Worm (Caenorhabditis elegans) whole organism, L4 larva: Measurements from ENCODE around the gene pals-16.

ENCODE experiments used
- F10B5.3 ChIP-seq: sonication (generic microtip); optimal IDR thresholded peaks from 2 replicates; lab custom pipeline; 2016; ENCODE audit warnings: mild to moderate bottlenecking, missing genetic modification characterization, missing compliant biosample characterization
- F26F4.8 ChIP-seq: fragments of 200-800 bp; sonication (Bioruptor generic); conservative IDR thresholded peaks from 2 replicates; pipeline ENCODE4 v1.3.6; 2022; ENCODE audit warnings: missing genetic modification characterization, missing compliant biosample characterization
- Y48G9A.11 ChIP-seq: fragments of 200-800 bp; sonication (Bioruptor generic); IDR thresholded peaks from 2 replicates; pipeline ENCODE4 v1.3.6; 2022; ENCODE audit warnings: missing genetic modification reagents, missing genetic modification characterization, missing compliant biosample characterization
- Y5F2A.4 ChIP-seq: fragments of 200-800 bp; sonication (Bioruptor generic); optimal IDR thresholded peaks from 2 replicates; lab custom pipeline; 2018; ENCODE audit warnings: mild to moderate bottlenecking, missing genetic modification characterization, missing compliant biosample characterization
- Y75B8A.6 ChIP-seq: fragments of 200-800 bp; sonication (Bioruptor generic); IDR thresholded peaks from 2 replicates; pipeline ENCODE4 v1.3.6; 2022; ENCODE audit warnings: missing genetic modification reagents, missing genetic modification characterization, missing compliant biosample characterization
- aha-1 ChIP-seq: fragments of 150-350 bp; peaks from one replicate; lab custom pipeline; 2014; ENCODE audit warnings: missing biosample characterization, missing genetic modification characterization
- ceh-32 ChIP-seq: sonication (generic microtip); optimal IDR thresholded peaks from 2 replicates; lab custom pipeline; 2016; ENCODE audit warnings: mild to moderate bottlenecking, missing genetic modification characterization, missing compliant biosample characterization; ENCODE audit not compliant: poor library complexity
- ceh-62 ChIP-seq: sonication (generic microtip); optimal IDR thresholded peaks from 2 replicates; lab custom pipeline; 2017; ENCODE audit warnings: missing biosample characterization, missing genetic modification characterization
- ceh-82 ChIP-seq: sonication (generic microtip); optimal IDR thresholded peaks from 2 replicates; lab custom pipeline; 2017; ENCODE audit warnings: missing biosample characterization, missing genetic modification characterization
- cey-2 ChIP-seq: sonication (generic microtip); optimal IDR thresholded peaks from 3 replicates; lab custom pipeline; 2017; ENCODE audit warnings: missing genetic modification characterization, mild to moderate bottlenecking, missing compliant biosample characterization, antibody characterized with exemption, borderline replicate concordance; ENCODE audit not compliant: insufficient read depth
- daf-12 ChIP-seq: fragments of 150-350 bp; optimal IDR thresholded peaks from 2 replicates; lab custom pipeline; 2014; ENCODE audit warnings: missing biosample characterization, missing genetic modification reagents, missing genetic modification characterization
- daf-19 ChIP-seq: fragments of 200-800 bp; sonication (Bioruptor generic); conservative IDR thresholded peaks from 2 replicates; pipeline ENCODE4 v1.3.6; 2022; ENCODE audit warnings: missing genetic modification characterization, missing compliant biosample characterization
- daf-8 ChIP-seq: fragments of 200-800 bp; sonication (Bioruptor generic); IDR thresholded peaks from 2 replicates; pipeline ENCODE4 v1.3.6; 2022; ENCODE audit warnings: missing genetic modification characterization, missing compliant biosample characterization
- dmd-8 ChIP-seq: fragments of 200-800 bp; sonication (Bioruptor generic); IDR thresholded peaks from 2 replicates; pipeline ENCODE4 v1.3.6; 2022; ENCODE audit warnings: missing genetic modification characterization, missing compliant biosample characterization
- dpl-1 ChIP-seq: fragments of 150-350 bp; optimal IDR thresholded peaks from 2 replicates; lab custom pipeline; 2014; ENCODE audit warnings: missing biosample characterization, missing genetic modification reagents, missing genetic modification characterization
- dve-1 ChIP-seq: sonication (generic microtip); optimal IDR thresholded peaks from 2 replicates; lab custom pipeline; 2017; ENCODE audit warnings: antibody characterized with exemption, mild to moderate bottlenecking, missing genetic modification characterization, missing compliant biosample characterization; ENCODE audit not compliant: insufficient read depth
- egl-43 ChIP-seq: fragments of 200-800 bp; sonication (Bioruptor generic); IDR thresholded peaks from 2 replicates; pipeline ENCODE4 v1.3.6; 2022; ENCODE audit warnings: missing genetic modification reagents, missing genetic modification characterization, missing compliant biosample characterization
- fkh-10 ChIP-seq: fragments of 150-350 bp; optimal IDR thresholded peaks from 2 replicates; lab custom pipeline; 2014; ENCODE audit warnings: missing biosample characterization, missing genetic modification reagents, missing genetic modification characterization
- fos-1 ChIP-seq: fragments of 150-350 bp; optimal IDR thresholded peaks from 2 replicates; lab custom pipeline; 2014; ENCODE audit warnings: missing biosample characterization, missing genetic modification characterization
- gei-8 ChIP-seq: fragments of 200-800 bp; sonication (Bioruptor generic); optimal IDR thresholded peaks from 2 replicates; lab custom pipeline; 2018; ENCODE audit warnings: mild to moderate bottlenecking, missing genetic modification characterization, missing compliant biosample characterization
- hlh-11 ChIP-seq: fragments of 200-800 bp; sonication (Bioruptor generic); optimal IDR thresholded peaks from 2 replicates; lab custom pipeline; 2018; ENCODE audit warnings: mild to moderate bottlenecking, missing genetic modification characterization, missing compliant biosample characterization
- hlh-30 ChIP-seq: sonication (generic microtip); optimal IDR thresholded peaks from 2 replicates; lab custom pipeline; 2017; ENCODE audit warnings: antibody characterized with exemption, mild to moderate bottlenecking, missing genetic modification characterization, missing compliant biosample characterization; ENCODE audit not compliant: insufficient read depth
- hmg-1.1 ChIP-seq: fragments of 200-800 bp; sonication (Bioruptor generic); IDR thresholded peaks from 2 replicates; pipeline ENCODE4 v1.3.6; 2022; ENCODE audit warnings: missing genetic modification reagents, missing genetic modification characterization, missing compliant biosample characterization
- lim-7 ChIP-seq: fragments of 200-800 bp; sonication (Bioruptor generic); IDR thresholded peaks from 2 replicates; pipeline ENCODE4 v1.3.6; 2022; ENCODE audit warnings: missing genetic modification characterization, missing compliant biosample characterization
- lin-1 ChIP-seq: fragments of 200-800 bp; sonication (Bioruptor generic); IDR thresholded peaks from 2 replicates; pipeline ENCODE4 v1.3.6; 2022; ENCODE audit warnings: missing genetic modification reagents, missing genetic modification characterization, missing compliant biosample characterization
- lin-29 ChIP-seq: fragments of 200-800 bp; sonication (Bioruptor generic); IDR thresholded peaks from 2 replicates; pipeline ENCODE4 v1.3.6; 2022; ENCODE audit warnings: missing genetic modification reagents, missing genetic modification characterization, missing compliant biosample characterization
- lir-3 ChIP-seq: sonication (generic microtip); optimal IDR thresholded peaks from 2 replicates; lab custom pipeline; 2016; ENCODE audit warnings: mild to moderate bottlenecking, missing genetic modification characterization, missing compliant biosample characterization
- madf-5 ChIP-seq, 2 experiments: fragments of 200-800 bp; sonication (Bioruptor generic); IDR thresholded peaks; 2 replicates each; pipeline ENCODE4 v1.3.6; 2022; ENCODE audit warnings: missing compliant biosample characterization in 2 of 2, missing genetic modification characterization in 2 of 2
- madf-9 ChIP-seq: fragments of 200-800 bp; sonication (Bioruptor generic); conservative IDR thresholded peaks from 2 replicates; pipeline ENCODE4 v1.3.6; 2022; ENCODE audit warnings: missing genetic modification reagents, missing genetic modification characterization, missing compliant biosample characterization
- mdl-1 ChIP-seq, 2 experiments: fragments of 150-350 bp in 1 of 2; sonication (generic microtip) in 1 of 2; optimal IDR thresholded peaks; 2 replicates each; lab custom pipeline; 2014 to 2017; ENCODE audit warnings: missing biosample characterization in 2 of 2, missing genetic modification characterization in 2 of 2
- mdt-29 ChIP-seq: fragments of 200-800 bp; sonication (Bioruptor generic); IDR thresholded peaks from 2 replicates; pipeline ENCODE4 v1.3.6; 2022; ENCODE audit warnings: missing genetic modification reagents, missing genetic modification characterization, missing compliant biosample characterization
- mes-2 ChIP-seq: sonication (generic microtip); optimal IDR thresholded peaks from 2 replicates; lab custom pipeline; 2016; ENCODE audit warnings: missing genotype, mild to moderate bottlenecking, missing genetic modification characterization, missing compliant biosample characterization; ENCODE audit not compliant: poor library complexity, severe bottlenecking
- mxl-2 ChIP-seq: fragments of 200-800 bp; sonication (Bioruptor generic); conservative IDR thresholded peaks from 2 replicates; pipeline ENCODE4 v1.3.6; 2022; ENCODE audit warnings: missing genetic modification reagents, missing genetic modification characterization, missing compliant biosample characterization
- mxl-3 ChIP-seq: fragments of 200-800 bp; sonication (Bioruptor generic); optimal IDR thresholded peaks from 2 replicates; lab custom pipeline; 2018; ENCODE audit warnings: mild to moderate bottlenecking, missing genetic modification characterization, missing compliant biosample characterization
- nhr-10 ChIP-seq: fragments of 150-350 bp; optimal IDR thresholded peaks from 2 replicates; lab custom pipeline; 2014; ENCODE audit warnings: missing biosample characterization, missing genetic modification characterization
- nhr-102 ChIP-seq: sonication (generic microtip); optimal IDR thresholded peaks from 2 replicates; lab custom pipeline; 2016; ENCODE audit warnings: mild to moderate bottlenecking, missing genetic modification characterization, moderate library complexity, missing compliant biosample characterization
- nhr-237 ChIP-seq: sonication (generic microtip); optimal IDR thresholded peaks from 2 replicates; lab custom pipeline; 2017; ENCODE audit warnings: missing biosample characterization, missing genetic modification characterization
- nhr-25 ChIP-seq: sonication (generic microtip); optimal IDR thresholded peaks from 2 replicates; lab custom pipeline; 2017; ENCODE audit warnings: missing genetic modification characterization, mild to moderate bottlenecking, missing compliant biosample characterization, antibody characterized with exemption, moderate library complexity, borderline replicate concordance; ENCODE audit not compliant: insufficient read depth
- nhr-41 ChIP-seq: fragments of 200-800 bp; sonication (Bioruptor generic); IDR thresholded peaks from 2 replicates; pipeline ENCODE4 v1.3.6; 2022; ENCODE audit warnings: missing genetic modification reagents, missing genetic modification characterization, missing compliant biosample characterization
- nhr-48 ChIP-seq: sonication (generic microtip); optimal IDR thresholded peaks from 2 replicates; lab custom pipeline; 2016; ENCODE audit warnings: mild to moderate bottlenecking, missing genetic modification characterization, missing compliant biosample characterization
- nhr-6 ChIP-seq: fragments of 150-350 bp; optimal IDR thresholded peaks from 2 replicates; lab custom pipeline; 2014; ENCODE audit warnings: missing biosample characterization, missing genetic modification characterization
- nhr-77 ChIP-seq: fragments of 150-350 bp; optimal IDR thresholded peaks from 2 replicates; lab custom pipeline; 2014; ENCODE audit warnings: missing biosample characterization, missing genetic modification characterization
- php-3 ChIP-seq: fragments of 200-800 bp; sonication (Bioruptor generic); IDR thresholded peaks from 2 replicates; pipeline ENCODE4 v1.3.6; 2022; ENCODE audit warnings: missing genetic modification reagents, missing genetic modification characterization, missing compliant biosample characterization
- pqm-1 ChIP-seq: sonication (generic microtip); optimal IDR thresholded peaks from 2 replicates; lab custom pipeline; 2017; ENCODE audit warnings: missing biosample characterization, missing genetic modification characterization
- sdz-12 ChIP-seq: fragments of 200-800 bp; sonication (Bioruptor generic); optimal IDR thresholded peaks from 2 replicates; lab custom pipeline; 2018; ENCODE audit warnings: mild to moderate bottlenecking, missing genetic modification characterization, missing compliant biosample characterization
- snpc-4 ChIP-seq: fragments of 150-350 bp; optimal IDR thresholded peaks from 2 replicates; lab custom pipeline; 2014; ENCODE audit warnings: missing biosample characterization, missing genetic modification characterization
- tra-1 ChIP-seq: fragments of 200-800 bp; sonication (Bioruptor generic); IDR thresholded peaks from 2 replicates; pipeline ENCODE4 v1.3.6; 2022; ENCODE audit warnings: missing genetic modification reagents, missing genetic modification characterization, missing compliant biosample characterization
- unc-62 ChIP-seq, 3 experiments: fragments of 150-350 bp in 1 of 3; sonication (generic microtip); optimal IDR thresholded peaks in 2 of 3; peaks in 1 of 3; 1 replicate in 1 of 3; 2 replicates in 2 of 3; lab custom pipeline; 2014 to 2017; ENCODE audit warnings: missing biosample characterization in 3 of 3, missing genetic modification characterization in 3 of 3, missing genetic modification reagents in 3 of 3, missing genotype in 1 of 3
- vab-7 ChIP-seq: fragments of 200-800 bp; sonication (Bioruptor generic); IDR thresholded peaks from 2 replicates; pipeline ENCODE4 v1.3.6; 2022; ENCODE audit warnings: missing genetic modification reagents, missing genetic modification characterization, missing compliant biosample characterization
- zip-11 ChIP-seq: fragments of 200-800 bp; sonication (Bioruptor generic); IDR thresholded peaks from 2 replicates; pipeline ENCODE4 v1.3.6; 2022; ENCODE audit warnings: missing genetic modification characterization, missing compliant biosample characterization
- ztf-11 ChIP-seq: fragments of 150-350 bp; optimal IDR thresholded peaks from 2 replicates; lab custom pipeline; 2014; ENCODE audit warnings: missing biosample characterization, missing genetic modification characterization

The pals-16 gene

DNA sequence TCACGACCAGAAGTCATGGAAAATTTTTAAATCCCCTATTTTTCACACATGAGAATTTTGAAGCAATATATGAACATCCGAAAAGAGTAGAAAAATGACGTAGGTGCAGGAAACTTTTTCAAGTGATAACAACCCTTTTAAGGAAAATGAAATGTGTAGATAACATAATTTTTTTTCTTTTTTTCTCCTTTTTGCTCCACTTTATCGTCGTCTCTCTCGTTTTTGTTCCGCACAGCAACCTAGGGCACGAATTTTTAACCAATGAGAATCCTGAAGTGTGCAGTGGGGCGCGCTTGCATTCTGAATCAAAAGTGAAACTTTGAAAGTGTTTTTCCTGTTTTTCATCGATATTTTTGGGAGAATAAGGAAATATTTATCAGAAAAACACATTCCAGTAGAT is 7.0 kb upstream of the pals-16 start:
- TF ChIP-seq nhr-25 (tag; lab: Kevin White, UChicago): no peak
- no peak for TF ChIP-seq daf-8 (GFP tag; lab: Robert Waterston, UW)
- TF ChIP-seq mes-2 (tag; lab: Kevin White, UChicago): no peak
- no peak for TF ChIP-seq F10B5.3
- TF ChIP-seq ceh-62 (tag; lab: Kevin White, UChicago): no peak
- TF ChIP-seq vab-7 (GFP tag; lab: Robert Waterston, UW): no peak
- TF ChIP-seq nhr-102: peak; percentile 58
- TF ChIP-seq mxl-2: no peak
- no peak for TF ChIP-seq mdl-1 (tag; optimal IDR thresholded peaks at IDR 0.05; lab: Kevin White, UChicago)
- no peak for TF ChIP-seq fos-1
- no peak for TF ChIP-seq mdt-29 (GFP tag; lab: Robert Waterston, UW)
- TF ChIP-seq mxl-3 (GFP tag; lab: Kevin White, UChicago): no peak
- no peak for TF ChIP-seq nhr-10 (tag; lab: Kevin White, UChicago)
- no peak for TF ChIP-seq fkh-10 (GFP tag; lab: Kevin White, UChicago)
- TF ChIP-seq Y5F2A.4 (GFP tag; lab: Kevin White, UChicago): no peak
- no peak for TF ChIP-seq dpl-1
- TF ChIP-seq sdz-12: no peak
- TF ChIP-seq snpc-4 (tag; lab: Kevin White, UChicago): no peak
- TF ChIP-seq tra-1 (GFP tag; lab: Robert Waterston, UW): peak; percentile 42; the same call in 1 of the 2 replicates
- TF ChIP-seq nhr-48 (tag; lab: Kevin White, UChicago): peak; percentile 7
- TF ChIP-seq zip-11 (GFP tag; lab: Robert Waterston, UW): no peak
- TF ChIP-seq Y75B8A.6 (GFP tag; lab: Robert Waterston, UW): no peak
- TF ChIP-seq ceh-32 (tag; lab: Kevin White, UChicago): no peak
- peak; percentile 84 for TF ChIP-seq pqm-1 (tag; lab: Kevin White, UChicago)
- no peak for TF ChIP-seq madf-5 (GFP tag; IDR thresholded peaks at IDR 0.05; lab: Robert Waterston, UW)
- no peak for TF ChIP-seq nhr-6 (tag; lab: Kevin White, UChicago)
- TF ChIP-seq daf-12 (tag; lab: Kevin White, UChicago): no peak
- no peak for TF ChIP-seq ceh-82 (tag; lab: Kevin White, UChicago)
- TF ChIP-seq daf-19 (GFP tag; lab: Robert Waterston, UW): no peak
- TF ChIP-seq Y48G9A.11 (GFP tag; lab: Robert Waterston, UW): no peak
- no peak for TF ChIP-seq ztf-11 (tag; lab: Kevin White, UChicago)
- TF ChIP-seq egl-43 (GFP tag; lab: Robert Waterston, UW): no peak
- no peak for TF ChIP-seq lir-3 (tag; lab: Kevin White, UChicago)
- no peak for TF ChIP-seq madf-9 (GFP tag; lab: Robert Waterston, UW)
- TF ChIP-seq gei-8 (GFP tag; lab: Kevin White, UChicago): no peak
- peak; percentile 18; the same call in 1 of the 2 replicates for TF ChIP-seq php-3 (GFP tag; lab: Robert Waterston, UW)
- TF ChIP-seq hmg-1.1: no peak
- no peak for TF ChIP-seq lin-29
- no peak for TF ChIP-seq aha-1 (tag; lab: Kevin White, UChicago)
- no peak for TF ChIP-seq dmd-8 (GFP tag; lab: Robert Waterston, UW)
- TF ChIP-seq nhr-41 (GFP tag; lab: Robert Waterston, UW): no peak
- TF ChIP-seq unc-62 (GFP tag; optimal IDR thresholded peaks at IDR 0.05 in 1 of 2; lab: Kevin White, UChicago): no peak
- TF ChIP-seq unc-62 (tag; optimal IDR thresholded peaks at IDR 0.05; lab: Kevin White, UChicago): no peak
- TF ChIP-seq nhr-77 (tag; lab: Kevin White, UChicago): peak; percentile 60
- peak; percentile 73 for TF ChIP-seq hlh-11 (tag; lab: Kevin White, UChicago)
- no peak for TF ChIP-seq F26F4.8
- no peak for TF ChIP-seq cey-2 (tag; lab: Kevin White, UChicago)
- TF ChIP-seq lin-1 (GFP tag; lab: Robert Waterston, UW): 0 out of 2 replicates have a peak, but pooled peaks have one; percentile 44
- no peak for TF ChIP-seq lim-7
- TF ChIP-seq dve-1 (tag; lab: Kevin White, UChicago): peak; percentile 63
- no peak for TF ChIP-seq hlh-30 (tag; lab: Kevin White, UChicago)
- no peak for TF ChIP-seq nhr-237
